Fruit fly (Drosophila melanogaster): ENCODE results near the gene Pfdn4.

The Pfdn4 gene

dm6 chr3L:5349751-5350310 is 18.0 kb downstream of the Pfdn4 start (continued):
- TF ChIP-seq chif (GFP tag; optimal IDR thresholded peaks at IDR 0.05) (no peak), Dref (GFP tag; IDR thresholded peaks at IDR 0.05) (no peak), CG11723 (GFP tag; optimal IDR thresholded peaks at IDR 0.05) (no peak), Abd-B (GFP tag; optimal IDR thresholded peaks at IDR 0.05) (no peak), Med (GFP tag) (peak; percentile 58)

dm6 chr3L:5348987-5349386 is 18.8 kb downstream of the Pfdn4 start:
- TF ChIP-seq lab (GFP tag; optimal IDR thresholded peaks at IDR 0.05) (peak; percentile 30), Med (GFP tag) (peak; percentile 45), CG18599 (GFP tag; optimal IDR thresholded peaks at IDR 0.05) (peak; percentile 2), CG9817 (tag; optimal IDR thresholded peaks at IDR 0.05) (no peak), mirr (GFP tag; optimal IDR thresholded peaks at IDR 0.05) (peak; percentile 66), exex (tag; optimal IDR thresholded peaks at IDR 0.05) (peak; percentile 75), HHEX (GFP tag; optimal IDR thresholded peaks at IDR 0.05) (no peak), scrt (GFP tag; optimal IDR thresholded peaks at IDR 0.05) (no peak), CG8281 (tag; optimal IDR thresholded peaks at IDR 0.05) (peak; percentile 84), CG12071 (GFP tag; optimal IDR thresholded peaks at IDR 0.05) (peak; percentile 2), grn (GFP tag; optimal IDR thresholded peaks at IDR 0.05) (peak; percentile 52), Blimp-1 (GFP tag; optimal IDR thresholded peaks at IDR 0.05) (no peak), sob (GFP tag; IDR thresholded peaks at IDR 0.05) (no peak)

- TF ChIP-seq abd-A (tag; optimal IDR thresholded peaks at IDR 0.05) (peak; percentile 37), Hr78 (GFP tag; optimal IDR thresholded peaks at IDR 0.05) (peak in 1 of 2 experiments; percentile 0), ttk (GFP tag; IDR thresholded peaks at IDR 0.05) (no peak), CG1832 (GFP tag; optimal IDR thresholded peaks at IDR 0.05) (no peak), Nf-YC (tag; optimal IDR thresholded peaks at IDR 0.05) (peak; percentile 91), CTCF (GFP tag; optimal IDR thresholded peaks at IDR 0.05) (peak; percentile 66), sens (GFP tag) (peak; percentile 20), Nf-YB (GFP tag; optimal IDR thresholded peaks at IDR 0.05) (peak; percentile 91), pita (GFP tag; optimal IDR thresholded peaks at IDR 0.05) (peak; percentile 4), exex (tag; optimal IDR thresholded peaks at IDR 0.05) (peak; percentile 43), vvl (GFP tag; IDR thresholded peaks at IDR 0.05) (peak; percentile 60), CG17829 (tag; optimal IDR thresholded peaks at IDR 0.05) (no peak), tll (GFP tag; optimal IDR thresholded peaks at IDR 0.05) (no peak), sd (tag; optimal IDR thresholded peaks at IDR 0.05) (peak; percentile 19)
Measured at dm6 chr3L:5342909-5343710, 24.7 kb downstream of the Pfdn4 start.

dm6 chr3L:5341770-5342318 is 26.0 kb downstream of the Pfdn4 start:
- TF ChIP-seq Stat92E (GFP tag; optimal IDR thresholded peaks at IDR 0.05) (no peak), CG7556 (GFP tag; optimal IDR thresholded peaks at IDR 0.05) (no peak), CG16813 (GFP tag; IDR thresholded peaks at IDR 0.05; ENCODE audit: partially characterized antibody) (peak; percentile 63; the same call in 2 of the 3 replicates), Vsx1 (GFP tag; optimal IDR thresholded peaks at IDR 0.05) (no peak), Hr39 (optimal IDR thresholded peaks at IDR 0.05) (no peak), CG31224 (GFP tag; IDR thresholded peaks at IDR 0.05) (no peak), row (GFP tag; IDR thresholded peaks at IDR 0.05) (no peak), hbn (GFP tag; IDR thresholded peaks at IDR 0.05; ENCODE audit: partially characterized antibody) (peak; percentile 46; the same call in 1 of the 2 replicates), knrl (GFP tag; IDR thresholded peaks at IDR 0.05; ENCODE audit: partially characterized antibody) (peak; percentile 34; the same call in 1 of the 3 replicates), ara (GFP tag; IDR thresholded peaks at IDR 0.05) (no peak), Sox100B (GFP tag; optimal IDR thresholded peaks at IDR 0.05) (no peak), exex (tag; optimal IDR thresholded peaks at IDR 0.05) (peak; percentile 73), ato (GFP tag; IDR thresholded peaks at IDR 0.05; ENCODE audit: partially characterized antibody) (peak; percentile 63), vnd (GFP tag; IDR thresholded peaks at IDR 0.05; ENCODE audit: partially characterized antibody) (peak; percentile 47; the same call in 2 of the 3 replicates)
